Fruit fly (Drosophila melanogaster) whole organism, embryonic: ENCODE measurements around the gene CG8042.

Experiments used
- Aef1 ChIP-seq: fragments of 200-800 bp; sonication (Bioruptor generic); IDR thresholded peaks from 3 replicates; pipeline ENCODE4 v1.3.6; 2022; ENCODE audit warnings: missing biosample characterization, missing genetic modification characterization
- Atf3 ChIP-seq: fragments of 200-800 bp; sonication (Bioruptor generic); optimal IDR thresholded peaks from 3 replicates; lab custom pipeline; 2016; ENCODE audit warnings: missing biosample characterization, missing genetic modification characterization
- C15 ChIP-seq: fragments of 200-800 bp; sonication (Bioruptor generic); IDR thresholded peaks from 3 replicates; pipeline ENCODE4 v1.3.6; 2022; ENCODE audit warnings: missing biosample characterization, missing genetic modification characterization
- CG1024 ChIP-seq: fragments of 200-800 bp; sonication (Bioruptor generic); IDR thresholded peaks from 2 replicates; pipeline ENCODE4 v1.3.6; 2022; ENCODE audit warnings: missing biosample characterization, missing genetic modification characterization
- CG10431 ChIP-seq: fragments of 200-800 bp; sonication (Bioruptor generic); optimal IDR thresholded peaks from 3 replicates; lab custom pipeline; 2018; ENCODE audit warnings: missing biosample characterization, mild to moderate bottlenecking, missing genetic modification characterization
- CG11456 ChIP-seq: fragments of 200-800 bp; sonication (Bioruptor generic); IDR thresholded peaks from 3 replicates; pipeline ENCODE4 v1.3.6; 2022; ENCODE audit warnings: missing biosample characterization, missing genetic modification characterization
- CG12236 ChIP-seq: fragments of 200-800 bp; sonication (Bioruptor generic); optimal IDR thresholded peaks from 2 replicates; lab custom pipeline; 2016; ENCODE audit warnings: missing biosample characterization, missing genetic modification characterization
- CG12299 ChIP-seq: fragments of 200-800 bp; sonication (Bioruptor generic); optimal IDR thresholded peaks from 2 replicates; lab custom pipeline; 2018; ENCODE audit warnings: missing biosample characterization, mild to moderate bottlenecking, missing genetic modification characterization
- CG13287 ChIP-seq: fragments of 200-800 bp; sonication (Bioruptor generic); IDR thresholded peaks from 2 replicates; pipeline ENCODE4 v1.3.6; 2022; ENCODE audit warnings: missing biosample characterization, missing genetic modification characterization; ENCODE audit not compliant: partially characterized antibody
- CG13296 ChIP-seq: fragments of 200-800 bp; sonication (Bioruptor generic); optimal IDR thresholded peaks from 3 replicates; lab custom pipeline; 2018; ENCODE audit warnings: missing biosample characterization, mild to moderate bottlenecking, missing genetic modification characterization
- CG15269 ChIP-seq: fragments of 200-800 bp; sonication (Bioruptor generic); optimal IDR thresholded peaks from 2 replicates; lab custom pipeline; 2018; ENCODE audit warnings: missing biosample characterization, mild to moderate bottlenecking, missing genetic modification characterization, moderate library complexity
- CG1647 ChIP-seq: fragments of 200-800 bp; sonication (Bioruptor generic); optimal IDR thresholded peaks from 3 replicates; lab custom pipeline; 2016; ENCODE audit warnings: missing biosample characterization, missing genetic modification characterization
- CG16815 ChIP-seq: fragments of 200-800 bp; sonication (Bioruptor generic); optimal IDR thresholded peaks from 3 replicates; lab custom pipeline; 2017; ENCODE audit warnings: missing biosample characterization, mild to moderate bottlenecking, missing genetic modification characterization
- CG17359 ChIP-seq: fragments of 200-800 bp; sonication (Bioruptor generic); optimal IDR thresholded peaks from 3 replicates; lab custom pipeline; 2018; ENCODE audit warnings: missing biosample characterization, mild to moderate bottlenecking, missing genetic modification characterization, moderate library complexity
- CG18262 ChIP-seq: fragments of 200-800 bp; optimal IDR thresholded peaks from 3 replicates; lab custom pipeline; 2019; ENCODE audit warnings: missing biosample characterization, mild to moderate bottlenecking, missing genetic modification characterization, moderate library complexity
- CG4360 ChIP-seq: fragments of 200-800 bp; sonication (Bioruptor generic); IDR thresholded peaks from 2 replicates; pipeline ENCODE4 v1.3.6; 2022; ENCODE audit warnings: missing biosample characterization, missing genetic modification characterization
- CG5953 ChIP-seq: fragments of 200-800 bp; sonication (Bioruptor generic); IDR thresholded peaks from 2 replicates; pipeline ENCODE4 v1.3.6; 2022; ENCODE audit warnings: missing biosample characterization, missing genetic modification characterization
- CG6791 ChIP-seq: fragments of 200-800 bp; sonication (Bioruptor generic); IDR thresholded peaks from 3 replicates; pipeline ENCODE4 v1.3.6; 2022; ENCODE audit warnings: missing biosample characterization, missing genetic modification characterization; ENCODE audit not compliant: partially characterized antibody
- CG7745 ChIP-seq: fragments of 200-800 bp; sonication (Bioruptor generic); optimal IDR thresholded peaks from 2 replicates; lab custom pipeline; 2018; ENCODE audit warnings: missing biosample characterization, mild to moderate bottlenecking, missing genetic modification characterization, moderate library complexity
- CG7928 ChIP-seq: fragments of 200-800 bp; sonication (Bioruptor generic); optimal IDR thresholded peaks from 2 replicates; lab custom pipeline; 2017; ENCODE audit warnings: missing biosample characterization, mild to moderate bottlenecking, missing genetic modification characterization
- CG7987 ChIP-seq: fragments of 200-800 bp; sonication (Bioruptor generic); optimal IDR thresholded peaks from 2 replicates; lab custom pipeline; 2018; ENCODE audit warnings: missing biosample characterization, mild to moderate bottlenecking, missing genetic modification characterization, moderate library complexity
- CG9932 ChIP-seq: fragments of 200-800 bp; sonication (Bioruptor generic); IDR thresholded peaks from 2 replicates; pipeline ENCODE4 v1.3.6; 2022; ENCODE audit warnings: missing biosample characterization, missing genetic modification characterization
- HLH4C ChIP-seq: fragments of 200-800 bp; sonication (Bioruptor generic); IDR thresholded peaks from 3 replicates; pipeline ENCODE4 v1.3.6; 2022; ENCODE audit warnings: missing biosample characterization, missing genetic modification characterization; ENCODE audit not compliant: partially characterized antibody
- Hr78 ChIP-seq, 2 experiments: fragments of 200-800 bp in 1 of 2; fragments of >200 bp in 1 of 2; sonication (Bioruptor generic) in 1 of 2; optimal IDR thresholded peaks; 2 replicates each; lab custom pipeline; 2017 to 2019; ENCODE audit warnings: missing biosample characterization in 2 of 2, missing genetic modification characterization in 2 of 2, mild to moderate bottlenecking in 1 of 2, moderate library complexity in 1 of 2
- Mad ChIP-seq: fragments of 200-800 bp; sonication (Bioruptor generic); optimal IDR thresholded peaks from 2 replicates; lab custom pipeline; 2016; ENCODE audit warnings: missing biosample characterization, missing genetic modification characterization
- NC2α ChIP-seq: fragments of 200-800 bp; sonication (Bioruptor generic); optimal IDR thresholded peaks from 2 replicates; lab custom pipeline; 2016; ENCODE audit warnings: missing biosample characterization, missing genetic modification characterization
- NFAT ChIP-seq: fragments of 200-800 bp; sonication (Bioruptor generic); IDR thresholded peaks from 2 replicates; pipeline ENCODE4 v1.3.6; 2022; ENCODE audit warnings: missing biosample characterization, missing genetic modification characterization
- Opbp ChIP-seq: fragments of 200-800 bp; sonication (Bioruptor generic); IDR thresholded peaks from 3 replicates; pipeline ENCODE4 v1.3.6; 2022; ENCODE audit warnings: missing biosample characterization, missing genetic modification characterization; ENCODE audit not compliant: partially characterized antibody
- Sox102F ChIP-seq: fragments of 200-800 bp; sonication (Bioruptor generic); optimal IDR thresholded peaks from 2 replicates; lab custom pipeline; 2018; ENCODE audit warnings: missing biosample characterization, mild to moderate bottlenecking, missing genetic modification characterization, moderate library complexity
- Stat92E ChIP-seq, 3 experiments: fragments of >200 bp in 2 of 3; fragments of 200-800 bp in 1 of 3; sonication (Bioruptor generic) in 1 of 3; optimal IDR thresholded peaks; 2 replicates each; lab custom pipeline; 2017 to 2019; ENCODE audit warnings: missing biosample characterization in 3 of 3, missing genetic modification characterization in 3 of 3, mild to moderate bottlenecking in 1 of 3, moderate library complexity in 1 of 3
- abd-A ChIP-seq: fragments of 200-800 bp; sonication (Bioruptor generic); optimal IDR thresholded peaks from 3 replicates; lab custom pipeline; 2019; ENCODE audit warnings: missing biosample characterization, mild to moderate bottlenecking, missing genetic modification characterization, moderate library complexity
- caup ChIP-seq: fragments of 200-800 bp; sonication (Bioruptor generic); optimal IDR thresholded peaks from 3 replicates; lab custom pipeline; 2017; ENCODE audit warnings: missing biosample characterization, mild to moderate bottlenecking, missing genetic modification characterization, moderate library complexity; ENCODE audit not compliant: severe bottlenecking
- chinmo ChIP-seq: fragments of 200-800 bp; sonication (Bioruptor generic); IDR thresholded peaks from 4 replicates; pipeline ENCODE4 v1.3.6; 2022; ENCODE audit warnings: missing biosample characterization, missing genetic modification characterization; ENCODE audit not compliant: partially characterized antibody
- chn ChIP-seq: fragments of 200-800 bp; sonication (Bioruptor generic); optimal IDR thresholded peaks from 2 replicates; lab custom pipeline; 2016; ENCODE audit warnings: missing biosample characterization, missing genetic modification characterization
- crol ChIP-seq: fragments of 200-800 bp; sonication (Bioruptor generic); IDR thresholded peaks from 2 replicates; pipeline ENCODE4 v1.3.6; 2022; ENCODE audit warnings: missing biosample characterization, missing genetic modification characterization
- crp ChIP-seq, 2 experiments: fragments of 200-800 bp; sonication (Bioruptor generic); optimal IDR thresholded peaks; 2 replicates in 1 of 2; 3 replicates in 1 of 2; lab custom pipeline; 2017; ENCODE audit warnings: missing biosample characterization in 2 of 2, missing genetic modification characterization in 2 of 2, mild to moderate bottlenecking in 1 of 2, moderate library complexity in 1 of 2
- dysf ChIP-seq: fragments of 200-800 bp; sonication (Bioruptor generic); IDR thresholded peaks from 3 replicates; pipeline ENCODE4 v1.3.6; 2022; ENCODE audit warnings: missing biosample characterization, missing genetic modification characterization
- gfzf ChIP-seq: fragments of 200-800 bp; sonication (Bioruptor generic); optimal IDR thresholded peaks from 2 replicates; lab custom pipeline; 2016; ENCODE audit warnings: missing biosample characterization, mild to moderate bottlenecking, missing genetic modification characterization, moderate library complexity
- grn ChIP-seq: fragments of 200-800 bp; sonication (Bioruptor generic); optimal IDR thresholded peaks from 3 replicates; lab custom pipeline; 2017; ENCODE audit warnings: missing biosample characterization, missing genetic modification characterization
- inv ChIP-seq: fragments of 200-800 bp; sonication (Bioruptor generic); IDR thresholded peaks from 2 replicates; pipeline ENCODE4 v1.3.6; 2022; ENCODE audit warnings: missing biosample characterization, missing genetic modification characterization; ENCODE audit not compliant: partially characterized antibody
- jumu ChIP-seq: fragments of 200-800 bp; sonication (Bioruptor generic); optimal IDR thresholded peaks from 3 replicates; lab custom pipeline; 2016; ENCODE audit warnings: missing biosample characterization, missing genetic modification characterization
- kay ChIP-seq: fragments of 200-800 bp; sonication (Bioruptor generic); optimal IDR thresholded peaks from 2 replicates; lab custom pipeline; 2016; ENCODE audit warnings: missing biosample characterization, missing genetic modification characterization
- lbe ChIP-seq: fragments of 200-800 bp; sonication (Bioruptor generic); optimal IDR thresholded peaks from 2 replicates; lab custom pipeline; 2016; ENCODE audit warnings: missing biosample characterization, mild to moderate bottlenecking, missing genetic modification characterization
- lov ChIP-seq, 2 experiments: fragments of 200-800 bp in 1 of 2; fragments of >200 bp in 1 of 2; sonication (Bioruptor generic) in 1 of 2; IDR thresholded peaks in 1 of 2; optimal IDR thresholded peaks in 1 of 2; 2 replicates in 1 of 2; 3 replicates in 1 of 2; pipeline versions ENCODE4 v1.3.6 to Lab custom; 2017 to 2022; ENCODE audit warnings: missing biosample characterization in 1 of 2, missing genetic modification characterization in 1 of 2
- maf-S ChIP-seq: fragments of 200-800 bp; sonication (Bioruptor generic); optimal IDR thresholded peaks from 2 replicates; lab custom pipeline; 2016; ENCODE audit warnings: missing biosample characterization, missing genetic modification characterization
- ro ChIP-seq: fragments of 200-800 bp; sonication (Bioruptor generic); IDR thresholded peaks from 2 replicates; pipeline ENCODE4 v1.3.6; 2022; ENCODE audit warnings: missing biosample characterization, missing genetic modification characterization
- schlank ChIP-seq: fragments of 200-800 bp; sonication (Bioruptor generic); optimal IDR thresholded peaks from 2 replicates; lab custom pipeline; 2018; ENCODE audit warnings: missing biosample characterization, mild to moderate bottlenecking, missing genetic modification characterization
- sens ChIP-seq: fragments of 200-800 bp; sonication (Bioruptor generic); peaks from one replicate; lab custom pipeline; 2016; ENCODE audit warnings: missing biosample characterization, missing genetic modification characterization
- toy ChIP-seq: fragments of 200-800 bp; sonication (Bioruptor generic); IDR thresholded peaks from 2 replicates; pipeline ENCODE4 v1.3.6; 2022; ENCODE audit warnings: missing biosample characterization, missing genetic modification characterization

Gene CG8042

DNA sequence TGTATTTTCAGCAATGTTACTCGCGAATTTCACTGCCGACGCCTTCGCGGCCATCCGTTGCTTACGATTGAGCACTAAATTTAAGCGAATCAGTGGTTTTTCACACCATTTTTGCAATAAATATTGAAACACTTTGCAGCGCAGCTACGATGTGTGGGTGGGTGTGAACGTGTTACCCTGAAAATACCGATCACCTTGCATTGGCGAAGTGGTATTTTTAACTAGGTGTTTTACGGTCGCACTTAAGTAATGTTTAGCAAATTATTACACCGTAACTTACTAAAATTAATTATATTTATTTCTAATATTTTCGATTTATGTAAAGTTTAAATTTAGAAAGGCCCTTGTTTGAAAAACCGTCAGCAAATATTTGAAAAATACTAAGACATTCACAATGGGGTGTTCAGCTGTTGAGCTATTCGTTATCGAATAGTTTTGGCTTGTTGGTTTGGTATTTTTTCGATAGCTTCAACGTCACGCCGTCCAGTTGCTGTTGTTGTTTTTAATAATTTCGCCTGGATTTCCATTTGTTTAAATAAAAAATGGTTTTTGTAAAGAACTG lies 38.8 kb downstream of the CG8042 start, which contains the start of the genes syd and Srp9 (continued):
- peak in 1 of 3 experiments; percentile 48 for TF ChIP-seq Stat92E (GFP tag; optimal IDR thresholded peaks at IDR 0.05; lab: Kevin White, UChicago)
- TF ChIP-seq CG1647 (GFP tag; lab: Kevin White, UChicago): no peak
- peak; percentile 11 for TF ChIP-seq CG7745
- no peak for TF ChIP-seq CG7928 (GFP tag; lab: Kevin White, UChicago)
- no peak for TF ChIP-seq CG6791 (GFP tag; lab: Robert Waterston, UW)
- no peak for TF ChIP-seq Hr78 (GFP tag; optimal IDR thresholded peaks at IDR 0.05; lab: Kevin White, UChicago)
- peak; percentile 16 to 84 for TF ChIP-seq crp (GFP tag; optimal IDR thresholded peaks at IDR 0.05; lab: Kevin White, UChicago)
- TF ChIP-seq toy (GFP tag; lab: Robert Waterston, UW): no peak
- no peak for TF ChIP-seq CG16815
- no peak for TF ChIP-seq CG5953 (GFP tag; lab: Robert Waterston, UW)
- no peak for TF ChIP-seq Aef1 (GFP tag; lab: Robert Waterston, UW)
- TF ChIP-seq CG13296 (GFP tag; lab: Kevin White, UChicago): no peak
- TF ChIP-seq chn (GFP tag; lab: Kevin White, UChicago): no peak
- no peak for TF ChIP-seq CG15269
- peak; percentile 54 for TF ChIP-seq CG13287 (GFP tag; lab: Robert Waterston, UW)
- TF ChIP-seq inv (GFP tag; lab: Robert Waterston, UW): no peak
- TF ChIP-seq CG11456 (GFP tag; lab: Robert Waterston, UW): no peak
- TF ChIP-seq CG9932 (GFP tag; lab: Robert Waterston, UW): no peak
- no peak for TF ChIP-seq caup
- no peak for TF ChIP-seq HLH4C (GFP tag; lab: Robert Waterston, UW)
- no peak for TF ChIP-seq chinmo (GFP tag; lab: Robert Waterston, UW)
- TF ChIP-seq Mad: no peak
- TF ChIP-seq CG12236 (GFP tag; lab: Kevin White, UChicago): no peak
- no peak for TF ChIP-seq ro
- TF ChIP-seq NFAT (GFP tag; lab: Robert Waterston, UW): no peak
- TF ChIP-seq jumu (GFP tag; lab: Kevin White, UChicago): no peak
- no peak for TF ChIP-seq CG1024 (GFP tag; lab: Robert Waterston, UW)
- no peak for TF ChIP-seq CG18262 (tag; lab: Kevin White, UChicago)
- TF ChIP-seq CG4360 (GFP tag; lab: Robert Waterston, UW): peak; percentile 59
- TF ChIP-seq CG7987 (GFP tag; lab: Kevin White, UChicago): no peak
- TF ChIP-seq CG17359: no peak
- TF ChIP-seq dysf (GFP tag; lab: Robert Waterston, UW): no peak
- TF ChIP-seq schlank (tag; lab: Kevin White, UChicago): no peak
- TF ChIP-seq lbe: peak; percentile 25
- TF ChIP-seq CG10431: no peak
- TF ChIP-seq abd-A (tag; lab: Kevin White, UChicago): no peak
- no peak for TF ChIP-seq kay (GFP tag; lab: Kevin White, UChicago)
- TF ChIP-seq C15 (GFP tag; lab: Robert Waterston, UW): no peak
- TF ChIP-seq sens: no peak
- TF ChIP-seq Opbp: no peak
- no peak for TF ChIP-seq Atf3 (GFP tag; lab: Kevin White, UChicago)
- no peak for TF ChIP-seq Sox102F
- TF ChIP-seq lov (optimal IDR thresholded peaks at IDR 0.05; lab: Kevin White, UChicago): no peak
- no peak for TF ChIP-seq lov (GFP tag; IDR thresholded peaks at IDR 0.05; lab: Robert Waterston, UW)
- TF ChIP-seq gfzf (GFP tag; lab: Kevin White, UChicago): peak; percentile 75
- no peak for TF ChIP-seq grn (GFP tag; lab: Kevin White, UChicago)
- TF ChIP-seq crol (GFP tag; lab: Robert Waterston, UW): no peak
- TF ChIP-seq CG12299 (tag; lab: Kevin White, UChicago): peak; percentile 6
- no peak for TF ChIP-seq NC2α
- TF ChIP-seq maf-S (GFP tag; lab: Kevin White, UChicago): no peak
